Fruit fly (Drosophila melanogaster) whole organism, larva: ENCODE measurements around the gene CG40298.
"Not testable (repeated sequence)": the region's sequence is repeated elsewhere in the genome, so short reads cannot be mapped to it uniquely, and the experiment has no call there.

Source experiments
- noc ChIP-seq: fragments of 200-800 bp; sonication (Bioruptor generic); optimal IDR thresholded peaks from 3 replicates; lab custom pipeline; 2019; ENCODE audit warnings: missing biosample characterization, mild to moderate bottlenecking, missing genetic modification characterization, moderate library complexity

CG40298 gene

DNA sequence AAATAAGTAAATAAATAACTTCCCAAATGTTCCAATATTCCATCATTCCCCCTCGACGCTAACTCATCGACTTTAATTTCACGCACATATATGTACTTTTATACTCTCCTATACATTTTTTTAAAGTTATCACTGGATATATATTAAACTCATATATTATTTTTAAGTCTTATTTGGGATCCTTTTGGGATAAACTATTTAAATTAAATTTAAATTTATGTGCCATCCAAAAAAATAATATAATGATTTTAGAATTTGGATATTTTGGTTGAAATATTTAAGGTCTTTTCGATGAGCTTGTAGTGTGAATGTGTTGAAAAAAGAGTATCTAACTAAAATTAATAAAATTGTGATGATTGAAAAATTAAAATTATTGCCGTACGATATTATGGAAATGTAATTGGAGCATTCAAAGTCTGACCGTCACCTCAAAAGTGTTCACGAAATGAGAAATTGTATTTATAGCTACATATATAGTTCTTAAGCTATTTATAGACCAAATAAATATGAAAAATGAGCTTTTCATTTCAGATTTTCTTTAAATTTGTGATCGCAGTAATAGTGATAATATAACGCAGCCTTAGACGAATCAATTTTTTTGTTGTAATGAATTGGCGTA, at the start of gene CG40298:
Gene CG40298 (plus strand): TSS at position 569 of the 619 bp plus-strand sequence.
- no peak for TF ChIP-seq noc (tag; lab: Kevin White, UChicago)

DNA sequence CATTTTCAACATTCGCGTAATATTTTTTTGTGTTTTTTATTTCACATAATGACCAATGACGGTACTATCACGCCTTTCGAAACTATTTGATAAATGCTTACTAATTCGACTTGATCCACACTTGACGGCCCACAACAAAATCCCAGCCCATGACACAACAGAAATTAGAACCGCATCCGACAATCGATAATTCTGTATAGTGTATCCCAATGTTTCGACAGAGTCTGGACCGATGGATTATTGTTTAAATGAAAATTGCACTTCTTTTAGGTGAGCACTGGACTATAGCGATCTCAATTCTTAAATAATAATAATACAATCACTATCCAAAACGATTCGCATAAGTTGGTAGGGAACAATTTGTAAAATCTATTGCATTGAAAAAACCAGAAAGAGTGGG, 40.5 kb upstream of the CG40298 start:
- no peak for TF ChIP-seq noc (tag; lab: Kevin White, UChicago)

DNA sequence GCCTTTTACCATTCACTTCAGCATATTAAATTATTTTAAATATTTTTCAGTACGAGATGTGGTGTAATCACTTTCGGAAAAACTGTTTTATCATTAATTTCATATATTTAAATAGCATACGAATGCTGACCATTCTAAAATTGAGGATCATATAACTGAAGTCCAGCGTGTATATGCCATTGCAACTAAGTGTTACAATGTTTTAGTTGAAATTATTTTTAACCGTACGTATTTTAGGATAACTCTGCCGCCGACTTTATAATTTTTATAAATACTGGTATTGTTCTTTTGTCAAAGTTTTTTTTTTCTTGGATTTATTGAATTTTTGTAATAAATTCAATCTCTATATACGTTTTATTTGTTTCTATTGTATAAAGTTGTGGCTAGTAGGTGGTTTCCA, 36.8 kb upstream of the CG40298 start:
- TF ChIP-seq noc (tag; lab: Kevin White, UChicago): no peak

DNA sequence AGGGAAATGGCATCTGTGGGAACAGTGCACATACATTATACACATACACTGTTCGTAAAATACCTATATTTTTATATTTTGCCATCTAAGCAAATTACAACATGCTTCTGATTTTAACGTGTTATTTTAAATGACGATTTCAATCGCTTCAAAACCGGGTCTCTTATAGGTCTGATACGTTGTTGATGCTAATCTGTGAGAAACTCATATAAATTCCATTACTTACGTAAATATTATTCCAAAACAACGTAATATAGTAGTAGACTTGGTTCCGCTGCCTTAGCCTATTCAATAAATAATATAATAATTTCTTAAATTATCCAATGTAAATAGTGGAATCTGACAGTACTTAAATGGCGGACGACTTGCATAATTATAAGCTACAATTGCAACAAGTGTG, 11.9 kb upstream of the CG40298 start, which contains the start of gene Spf30:
Gene Spf30 (plus strand): TSS at position 252 of the 400 bp plus-strand sequence.
- no peak for TF ChIP-seq noc (tag; lab: Kevin White, UChicago)

DNA sequence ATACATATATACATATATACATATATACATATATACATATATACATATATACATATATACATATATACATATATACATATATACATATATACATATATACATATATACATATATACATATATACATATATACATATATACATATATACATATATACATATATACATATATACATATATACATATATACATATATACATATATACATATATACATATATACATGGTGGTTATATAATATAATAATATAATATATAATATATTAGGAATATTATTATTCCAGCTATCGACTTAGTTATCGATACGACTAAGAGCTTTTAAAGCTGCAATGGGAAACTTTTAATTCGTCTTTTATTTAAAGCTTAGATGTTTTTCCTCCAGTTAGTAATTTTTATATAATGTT, 11.0 kb downstream of the CG40298 start, which contains the start of gene CG17698:
Gene CG17698 (plus strand): TSS at position 301 of the 400 bp plus-strand sequence.
- not testable (repeated sequence) for TF ChIP-seq noc (tag; lab: Kevin White, UChicago)

DNA sequence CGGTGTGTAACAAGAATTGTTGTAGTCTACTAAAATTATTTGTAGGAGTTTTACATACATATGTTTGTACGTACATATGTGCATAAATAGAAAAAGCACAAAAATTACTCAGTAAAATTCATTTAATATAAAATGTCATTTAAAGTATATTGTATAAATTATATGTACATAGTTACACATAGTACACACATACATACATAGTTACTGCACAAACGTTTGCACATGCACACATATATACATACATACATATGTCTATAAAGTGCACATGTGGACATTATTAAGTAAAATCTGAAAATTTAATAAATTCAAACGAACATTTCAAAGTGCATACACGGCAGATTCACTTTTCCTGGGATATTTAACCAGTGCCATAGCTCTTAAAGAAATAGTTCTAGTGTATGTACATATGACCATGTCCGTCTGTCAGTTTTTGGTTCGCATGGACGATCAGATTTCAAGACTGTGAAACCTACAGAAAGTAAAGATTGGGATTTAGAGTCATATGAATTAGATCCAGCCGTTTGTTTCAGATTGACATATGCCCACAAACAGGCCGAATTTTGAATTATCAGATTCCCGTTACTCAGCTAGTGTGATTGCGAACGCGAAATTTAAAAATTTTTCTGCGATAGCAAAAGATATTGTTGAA, 11.7 kb downstream of the CG40298 start:
- no peak for TF ChIP-seq noc (tag; lab: Kevin White, UChicago)
